Fruit fly (Drosophila melanogaster): ENCODE data around the gene DCX-EMAP.

Gene DCX-EMAP

DNA sequence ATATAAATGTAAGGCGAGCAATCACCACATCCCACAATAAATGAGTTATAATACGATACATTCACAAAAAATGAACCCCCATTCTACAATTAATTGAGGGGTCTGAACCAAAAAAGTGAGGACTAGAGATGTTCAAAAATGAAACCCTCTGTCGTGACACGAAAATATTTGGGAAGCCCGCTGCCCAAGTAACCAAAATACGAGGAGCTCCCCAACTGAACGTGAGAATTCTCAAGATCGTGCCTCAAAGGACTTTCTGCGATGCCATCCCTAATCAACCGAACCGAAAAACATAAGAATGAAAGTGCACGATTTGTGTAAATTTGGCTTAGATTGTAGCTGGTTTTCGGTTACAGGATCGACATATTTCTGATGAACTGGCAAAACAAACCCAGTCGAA, 70.9 kb downstream of the DCX-EMAP start, which contains the start of gene Ocho:
Ocho (plus strand) TSS at position 336 of the 400 bp plus-strand sequence.
- TF ChIP-seq pan (optimal IDR thresholded peaks at IDR 0.05): no peak
- TF ChIP-seq usp (GFP tag; optimal IDR thresholded peaks at IDR 0.05): no peak
- TF ChIP-seq Dll (optimal IDR thresholded peaks at IDR 0.05): no peak
- no peak for TF ChIP-seq psq (optimal IDR thresholded peaks at IDR 0.05)
- TF ChIP-seq EcR (GFP tag; optimal IDR thresholded peaks at IDR 0.05): no peak
- TF ChIP-seq CG8478 (optimal IDR thresholded peaks at IDR 0.05): no peak

DNA sequence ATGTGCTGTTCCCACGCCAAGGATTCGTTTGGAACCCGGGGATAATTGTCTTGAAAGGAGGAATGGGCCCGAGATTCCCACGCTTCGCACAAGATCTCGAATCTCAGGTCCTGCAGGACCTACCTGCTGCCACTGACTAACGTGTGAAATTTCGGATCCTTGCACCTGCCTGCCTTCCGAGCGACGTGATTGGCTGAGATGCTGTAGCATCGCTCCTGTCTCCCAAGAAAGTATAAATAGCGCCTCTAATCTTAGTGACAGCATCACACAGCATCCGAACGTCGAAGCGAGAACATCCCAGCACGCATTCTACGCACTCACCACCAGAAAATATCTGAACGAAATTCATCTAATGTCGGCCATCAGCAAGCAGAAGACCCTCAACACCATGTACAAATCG, 71.3 kb downstream of the DCX-EMAP start:
- TF ChIP-seq pan (optimal IDR thresholded peaks at IDR 0.05) (no peak), psq (optimal IDR thresholded peaks at IDR 0.05) (no peak), EcR (GFP tag; optimal IDR thresholded peaks at IDR 0.05) (no peak), Dll (optimal IDR thresholded peaks at IDR 0.05) (no peak), usp (GFP tag; optimal IDR thresholded peaks at IDR 0.05) (no peak), CG8478 (optimal IDR thresholded peaks at IDR 0.05) (no peak)

DNA sequence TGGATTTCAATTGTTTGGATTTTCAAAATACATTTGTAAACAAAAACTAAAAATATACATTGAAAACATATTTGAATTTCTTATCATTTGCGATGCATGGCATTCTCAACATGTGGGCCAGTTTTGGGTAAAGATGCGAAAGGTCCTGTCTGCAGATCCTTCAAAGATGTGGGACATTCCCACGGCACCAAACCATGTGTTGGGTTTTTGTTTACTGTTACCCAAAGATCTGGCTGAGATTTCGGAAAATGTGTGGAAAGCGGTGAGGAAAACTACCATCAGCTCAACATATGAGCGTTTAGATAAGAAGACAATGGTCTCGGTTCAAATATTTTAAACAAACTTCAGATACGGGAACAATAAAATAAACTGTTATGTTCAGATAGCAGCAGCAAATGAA, 72.4 kb downstream of the DCX-EMAP start:
- TF ChIP-seq psq (optimal IDR thresholded peaks at IDR 0.05) (no peak), Dll (optimal IDR thresholded peaks at IDR 0.05) (no peak), usp (GFP tag; optimal IDR thresholded peaks at IDR 0.05) (no peak), CG8478 (optimal IDR thresholded peaks at IDR 0.05) (no peak), EcR (GFP tag; optimal IDR thresholded peaks at IDR 0.05) (no peak), pan (optimal IDR thresholded peaks at IDR 0.05) (no peak)

DNA sequence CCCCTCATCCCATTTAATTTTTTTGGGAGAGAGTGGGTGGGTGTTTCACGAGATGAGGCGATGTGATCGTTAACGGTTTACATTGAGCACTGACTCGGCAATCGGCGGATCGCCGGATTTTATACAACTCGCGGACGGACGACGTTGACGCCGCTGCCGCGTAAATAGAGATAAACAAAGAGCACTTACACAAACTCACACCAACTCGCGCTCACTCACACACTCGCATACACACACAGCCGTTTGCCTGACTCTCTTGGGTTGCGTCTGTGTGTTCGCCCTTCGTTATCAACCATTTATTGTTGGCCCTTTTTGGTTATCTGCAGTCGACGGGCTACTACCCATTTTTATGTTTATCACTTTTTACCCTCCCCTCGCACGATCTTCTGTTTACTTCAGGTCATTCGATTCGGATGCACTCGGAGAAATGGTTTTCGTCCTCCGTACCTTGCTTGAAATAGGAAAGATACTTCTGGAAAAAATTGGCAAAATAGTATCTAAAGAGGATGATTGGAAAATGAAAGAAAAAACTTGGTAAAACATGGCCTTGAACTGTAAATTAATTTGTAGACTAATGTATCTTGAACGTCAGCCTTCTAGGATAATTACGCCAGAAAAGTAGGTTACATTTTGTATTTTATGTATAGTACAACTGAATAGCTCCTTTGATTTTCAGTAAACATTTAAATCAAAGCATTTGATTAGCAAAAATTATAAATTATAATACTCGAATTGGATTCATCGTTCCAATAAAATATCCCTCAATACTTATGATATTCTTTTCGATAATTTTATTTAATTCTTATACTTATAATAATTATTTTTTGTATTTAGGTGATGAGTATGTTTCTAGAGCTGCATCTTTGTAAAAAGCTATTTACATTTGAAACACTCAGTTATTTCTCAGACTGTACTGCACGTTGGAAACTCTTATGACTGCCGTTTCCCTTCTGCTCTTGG, 74.2 kb downstream of the DCX-EMAP start:
- TF ChIP-seq usp (GFP tag; optimal IDR thresholded peaks at IDR 0.05) (no peak), EcR (GFP tag; optimal IDR thresholded peaks at IDR 0.05) (peak in 1 of 2 experiments; percentile 68)

DNA sequence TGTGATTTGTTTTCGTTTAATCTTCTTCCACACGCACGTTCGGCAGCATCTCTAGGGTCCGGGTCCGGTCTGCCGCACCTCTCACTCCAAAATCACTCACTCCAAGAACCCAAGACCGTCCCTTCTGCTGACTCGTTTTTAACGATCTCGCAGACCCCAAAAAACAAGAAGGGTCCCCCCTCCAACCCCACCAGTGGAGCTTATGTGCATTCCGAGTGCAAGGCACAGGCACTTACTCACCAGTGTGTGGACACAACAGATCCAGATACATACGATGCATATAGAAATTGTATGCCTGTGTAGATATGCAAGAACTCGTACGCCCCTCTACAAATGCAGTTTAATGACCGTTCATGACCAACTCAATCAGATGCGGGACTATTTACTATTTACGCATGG, 74.9 kb downstream of the DCX-EMAP start:
- TF ChIP-seq pan (optimal IDR thresholded peaks at IDR 0.05) (no peak), psq (optimal IDR thresholded peaks at IDR 0.05) (no peak), EcR (GFP tag; optimal IDR thresholded peaks at IDR 0.05) (peak in 1 of 2 experiments; percentile 82)

DNA sequence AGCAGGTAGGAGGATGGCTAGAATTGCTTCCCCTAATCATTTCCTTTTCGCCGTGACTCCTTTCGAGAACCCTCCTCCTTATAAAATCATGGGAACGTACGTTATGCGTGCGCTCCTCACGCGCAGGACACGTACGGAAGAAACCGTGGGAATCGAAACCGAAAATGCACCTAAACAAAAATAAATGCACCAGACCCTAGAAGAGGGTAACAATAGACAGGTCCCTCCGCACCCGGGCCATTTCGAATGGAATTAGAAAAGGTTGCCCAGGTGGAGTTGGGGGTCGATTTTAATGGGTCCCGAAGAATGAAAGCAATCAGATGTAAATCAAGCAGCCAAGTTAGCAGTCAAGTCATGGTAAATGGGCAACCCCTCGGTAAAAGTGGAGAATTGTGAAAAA, 75.7 kb downstream of the DCX-EMAP start, which contains the start of gene CG3349:
CG3349 (plus strand) TSS at position 289 of the 400 bp plus-strand sequence.
- TF ChIP-seq usp (GFP tag; optimal IDR thresholded peaks at IDR 0.05): no peak
- no peak for TF ChIP-seq Dll (optimal IDR thresholded peaks at IDR 0.05)
- TF ChIP-seq EcR (GFP tag; optimal IDR thresholded peaks at IDR 0.05): no peak
- no peak for TF ChIP-seq psq (optimal IDR thresholded peaks at IDR 0.05)
- no peak for TF ChIP-seq pan (optimal IDR thresholded peaks at IDR 0.05)
- no peak for TF ChIP-seq CG8478 (optimal IDR thresholded peaks at IDR 0.05)

DNA sequence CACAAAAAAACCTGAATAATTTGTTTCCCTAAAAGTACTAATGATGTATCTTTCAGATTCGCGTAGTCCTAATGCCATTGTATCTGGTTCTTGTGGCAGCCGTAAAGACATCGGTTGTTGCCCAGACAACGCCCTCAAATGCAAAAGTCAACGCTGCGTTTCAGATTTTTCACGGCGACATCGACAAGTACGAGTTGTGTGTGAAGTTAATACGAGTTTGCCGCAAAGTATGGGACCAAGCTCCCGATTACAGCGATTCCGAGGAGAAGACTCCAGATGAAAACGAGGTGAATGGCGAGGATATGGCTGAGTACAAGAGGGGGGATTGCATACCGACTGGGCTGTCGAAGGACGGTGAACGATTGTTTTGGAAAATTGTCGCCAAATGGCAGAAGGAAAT, 76.4 kb downstream of the DCX-EMAP start:
- TF ChIP-seq EcR (GFP tag; optimal IDR thresholded peaks at IDR 0.05) (no peak), Dll (optimal IDR thresholded peaks at IDR 0.05) (no peak), usp (GFP tag; optimal IDR thresholded peaks at IDR 0.05) (no peak), pan (optimal IDR thresholded peaks at IDR 0.05) (no peak), CG8478 (optimal IDR thresholded peaks at IDR 0.05) (no peak), psq (optimal IDR thresholded peaks at IDR 0.05) (no peak)

DNA sequence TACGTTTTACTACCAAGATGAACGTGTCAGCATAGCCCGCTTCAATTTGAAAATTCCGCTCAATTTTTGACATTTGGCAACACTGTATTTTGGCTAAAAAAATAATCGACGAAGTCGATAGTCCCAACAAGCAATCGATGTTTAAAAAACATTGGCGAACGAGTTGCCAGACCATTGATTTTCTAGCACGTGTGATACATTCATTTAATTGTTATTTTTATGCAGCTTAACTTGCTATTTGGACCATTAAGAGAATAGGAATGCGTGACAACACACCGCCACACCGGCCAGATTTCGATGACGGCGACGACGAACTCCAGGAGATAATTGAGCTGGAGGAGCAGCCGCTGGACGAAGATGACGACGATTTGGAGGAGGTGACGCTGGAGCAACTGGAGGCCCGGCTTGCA, 79.1 kb downstream of the DCX-EMAP start, which contains the start of gene CG5114:
CG5114 (plus strand) TSS at position 161 of the 410 bp plus-strand sequence.
- TF ChIP-seq CG8478 (optimal IDR thresholded peaks at IDR 0.05) (no peak), psq (optimal IDR thresholded peaks at IDR 0.05) (no peak), EcR (GFP tag; optimal IDR thresholded peaks at IDR 0.05) (no peak), usp (GFP tag; optimal IDR thresholded peaks at IDR 0.05) (no peak), Dll (optimal IDR thresholded peaks at IDR 0.05) (no peak), pan (optimal IDR thresholded peaks at IDR 0.05) (no peak)

DNA sequence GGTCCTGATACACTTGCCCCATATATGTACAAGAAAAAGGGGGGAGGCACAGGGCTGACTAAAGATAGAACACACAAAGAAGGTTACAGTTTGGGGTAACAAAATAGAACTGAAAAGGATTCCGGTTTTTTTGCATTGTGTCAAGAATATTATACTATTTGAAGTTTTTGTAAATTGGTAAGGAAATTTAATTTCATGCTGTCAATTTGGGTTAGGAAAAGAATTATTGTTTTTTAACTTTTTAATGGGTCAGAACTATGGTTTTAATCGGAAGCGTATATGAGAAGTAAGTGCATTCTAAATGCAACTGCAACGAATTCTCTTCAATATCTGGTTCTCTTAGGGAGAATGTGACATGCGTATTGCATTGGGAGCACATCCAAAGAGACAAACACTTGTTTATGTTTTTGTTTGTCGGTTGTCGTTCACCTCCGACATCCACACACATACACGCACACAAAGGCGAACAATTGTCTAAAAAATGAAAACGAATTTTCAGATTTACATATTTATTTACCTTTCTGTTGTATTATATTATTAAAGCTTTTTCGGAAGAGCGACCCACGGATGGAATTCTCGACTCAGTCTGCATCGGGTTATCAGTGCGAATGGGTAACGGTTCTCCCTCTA, 81.0 kb downstream of the DCX-EMAP start, which contains the start of gene mnd:
mnd (plus strand) TSS at position 580 of the 630 bp plus-strand sequence.
- TF ChIP-seq EcR (GFP tag; optimal IDR thresholded peaks at IDR 0.05): no peak
- no peak for TF ChIP-seq psq (optimal IDR thresholded peaks at IDR 0.05)
- no peak for TF ChIP-seq CG8478 (optimal IDR thresholded peaks at IDR 0.05)
- no peak for TF ChIP-seq usp (GFP tag; optimal IDR thresholded peaks at IDR 0.05)
- TF ChIP-seq Dll (optimal IDR thresholded peaks at IDR 0.05): no peak
- no peak for TF ChIP-seq pan (optimal IDR thresholded peaks at IDR 0.05)

DNA sequence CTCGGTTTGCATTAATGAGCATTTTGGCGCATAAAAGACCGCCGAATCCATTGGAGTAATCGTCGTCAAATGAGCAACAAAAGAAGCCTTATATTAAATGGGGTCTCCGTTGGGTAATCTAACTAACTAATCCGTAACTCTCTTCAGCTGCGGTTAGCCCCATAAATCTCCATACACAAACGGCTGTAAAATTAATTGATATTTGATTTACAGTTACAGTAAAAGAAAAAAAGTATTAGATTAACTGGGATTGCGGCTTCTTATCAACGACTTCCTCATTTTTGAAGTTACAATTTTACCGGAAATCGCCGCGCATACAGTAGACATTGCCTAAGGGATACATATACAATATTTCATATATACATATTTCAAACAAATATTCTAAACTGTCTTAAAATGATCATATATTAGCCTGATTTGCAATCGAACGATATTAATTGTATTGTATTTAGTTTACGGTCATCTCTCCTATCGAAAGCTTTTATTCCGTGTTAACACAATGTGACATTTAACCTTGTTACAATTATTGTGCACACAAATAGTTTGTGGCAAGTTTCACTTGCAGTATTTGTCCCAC, 82.8 kb downstream of the DCX-EMAP start:
- no peak for TF ChIP-seq Dll (optimal IDR thresholded peaks at IDR 0.05)
- TF ChIP-seq EcR (GFP tag; optimal IDR thresholded peaks at IDR 0.05): no peak
- no peak for TF ChIP-seq pan (optimal IDR thresholded peaks at IDR 0.05)
- TF ChIP-seq usp (GFP tag; optimal IDR thresholded peaks at IDR 0.05): no peak
- no peak for TF ChIP-seq psq (optimal IDR thresholded peaks at IDR 0.05)
- TF ChIP-seq CG8478 (optimal IDR thresholded peaks at IDR 0.05): no peak

DNA sequence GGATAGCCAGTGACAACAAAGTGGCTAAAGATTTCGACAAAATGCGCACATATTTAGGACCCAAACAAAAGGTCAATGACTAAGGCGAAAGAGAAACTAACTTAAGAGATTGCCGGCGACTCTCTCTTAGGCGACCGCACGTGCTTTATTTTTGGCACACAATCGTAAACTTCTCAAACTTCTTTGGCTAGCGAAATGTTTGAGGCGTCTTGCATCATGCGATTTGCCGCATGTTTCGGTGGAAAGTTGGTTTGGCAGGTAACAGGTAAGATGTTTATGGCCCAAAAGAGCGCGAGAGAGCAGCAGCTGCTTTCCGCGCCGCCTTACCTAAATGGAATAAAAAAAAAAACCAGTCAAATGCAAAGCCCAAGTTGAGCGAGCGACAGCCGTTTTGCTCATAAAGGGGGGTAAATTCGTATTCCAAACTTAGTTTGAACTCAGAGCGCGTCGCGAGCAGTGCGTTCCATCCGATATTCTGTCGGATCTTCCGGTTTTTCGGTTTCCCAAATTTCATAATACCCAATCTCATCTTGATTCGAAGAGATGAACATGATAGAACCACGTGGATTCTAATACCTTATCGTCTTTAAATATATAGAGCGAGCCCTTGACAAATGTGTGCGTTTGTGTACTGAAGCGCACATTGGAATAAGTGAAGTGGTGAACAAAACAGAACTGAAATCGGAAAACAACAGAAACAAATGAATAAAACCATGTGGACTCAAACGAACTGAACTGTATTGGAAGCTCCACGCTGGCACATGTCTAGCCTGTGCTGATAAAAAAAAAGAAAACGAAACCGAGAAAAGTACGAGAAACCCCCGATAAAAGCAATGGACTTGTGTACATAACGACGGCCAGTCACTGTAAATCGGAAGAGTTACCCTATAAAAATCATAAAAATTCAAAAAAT, 83.6 kb downstream of the DCX-EMAP start:
- peak in 1 of 2 experiments; percentile 55 for TF ChIP-seq EcR (GFP tag; optimal IDR thresholded peaks at IDR 0.05)
- TF ChIP-seq pan (optimal IDR thresholded peaks at IDR 0.05): no peak

Data from whole organism.